Fruit fly (Drosophila melanogaster): Measurements from ENCODE around the gene Nmnat.

DNA sequence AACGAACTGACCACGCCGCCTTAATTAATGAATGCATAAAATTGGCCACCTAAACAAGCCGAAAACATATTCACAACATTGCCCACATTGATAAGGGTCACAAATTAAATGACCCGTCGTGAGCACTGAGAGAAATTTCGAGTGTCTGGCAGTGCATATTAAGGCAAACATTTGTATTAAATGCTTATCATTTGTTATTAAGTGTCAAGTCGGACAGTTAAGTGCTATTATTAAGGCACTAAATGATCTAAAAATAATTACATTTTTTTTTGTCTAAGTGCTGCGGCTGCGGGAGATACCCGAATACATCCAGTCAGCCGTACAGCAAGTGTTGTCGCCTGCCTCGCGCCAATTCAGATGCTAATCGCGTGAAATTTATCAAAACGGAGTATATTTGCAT is 17.4 kb downstream of the Nmnat start:
- TF ChIP-seq CG6854 (GFP tag; optimal IDR thresholded peaks at IDR 0.05): no peak
- no peak for TF ChIP-seq Eip75B (GFP tag; optimal IDR thresholded peaks at IDR 0.05)
- no peak for TF ChIP-seq CG10669 (GFP tag; optimal IDR thresholded peaks at IDR 0.05)
- no peak for TF ChIP-seq spab (GFP tag; optimal IDR thresholded peaks at IDR 0.05)
- TF ChIP-seq CG31627 (GFP tag; optimal IDR thresholded peaks at IDR 0.05): peak; percentile 63

Measured in whole organism, prepupa.